Worm (Caenorhabditis elegans) whole organism, L2 larva: ENCODE data around the gene pqn-25.

Experiments
- F13H6.1 ChIP-seq: sonication (generic microtip); optimal IDR thresholded peaks from 2 replicates; lab custom pipeline; 2016; ENCODE audit warnings: missing genetic modification characterization, missing compliant biosample characterization
- nhr-23 ChIP-seq: fragments of 150-350 bp; optimal IDR thresholded peaks from 2 replicates; lab custom pipeline; 2014; ENCODE audit warnings: missing biosample characterization, missing genetic modification reagents, missing genetic modification characterization
- nhr-6 ChIP-seq: fragments of 150-350 bp; optimal IDR thresholded peaks from 2 replicates; lab custom pipeline; 2014; ENCODE audit warnings: missing biosample characterization, missing genetic modification characterization
- skn-1 ChIP-seq: sonication (generic microtip); optimal IDR thresholded peaks from 2 replicates; lab custom pipeline; 2017; ENCODE audit warnings: missing biosample characterization, missing genetic modification characterization

- TF ChIP-seq nhr-23 (no peak), nhr-6 (no peak), F13H6.1 (tag; lab: Kevin White, UChicago) (no peak), skn-1 (tag; lab: Kevin White, UChicago) (no peak)
Measured at ce11 chrIII:5474176-5474575, 38.2 kb downstream of the pqn-25 start, which contains the start of gene lon-1.
